Worm (Caenorhabditis elegans): ENCODE measurements around the gene mtx-2.

ce11 chrIII:7728494-7728893 lies 34.9 kb downstream of the mtx-2 start:
- TF ChIP-seq nhr-76 (tag; optimal IDR thresholded peaks at IDR 0.05) = no peak
- TF ChIP-seq egl-27 (tag; optimal IDR thresholded peaks at IDR 0.05) = peak in 1 of 2 experiments; percentile 63
- no peak for TF ChIP-seq ceh-63 (GFP tag; optimal IDR thresholded peaks at IDR 0.05)
- TF ChIP-seq lin-39 (tag; optimal IDR thresholded peaks at IDR 0.05) = no peak
- no peak for TF ChIP-seq lin-15B (tag; optimal IDR thresholded peaks at IDR 0.05)
- TF ChIP-seq snpc-4 (tag; optimal IDR thresholded peaks at IDR 0.05) = no peak
- no peak for TF ChIP-seq zag-1 (tag; optimal IDR thresholded peaks at IDR 0.05)
- no peak for TF ChIP-seq unc-86 (tag; optimal IDR thresholded peaks at IDR 0.05)
- peak in 1 of 3 experiments; percentile 48 for TF ChIP-seq ceh-82 (tag; optimal IDR thresholded peaks at IDR 0.05)
